1 fruit fly cellular context compared by ENCODE assay signal in genomic region chr3L:10837869-10838783, dm6.
A peak's percentile ranks its signal among the peaks of the same experiment; 100 is the strongest.
TF ChIP-seq lines count a peak whose summit lies in the region.

No protein-coding gene starts in this region.

TF ChIP-seq in whole organism, embryonic, 481 proteins besides CTCF, POLR2A, EP300 and RAD21 (continued from another document and continues in another):
- TF ChIP-seq trem (tag; optimal IDR thresholded peaks at IDR 0.05; lab: Kevin White, UChicago) = peak; percentile 3
- peak; percentile 20 for TF ChIP-seq CG17568 (GFP tag; optimal IDR thresholded peaks at IDR 0.05; lab: Kevin White, UChicago)
- no peak for TF ChIP-seq slou (GFP tag; optimal IDR thresholded peaks at IDR 0.05; lab: Kevin White, UChicago)
- TF ChIP-seq Fer3 (tag; optimal IDR thresholded peaks at IDR 0.05; lab: Kevin White, UChicago) = peak; percentile 47
- TF ChIP-seq CG10267 (tag; optimal IDR thresholded peaks at IDR 0.05; lab: Kevin White, UChicago) = peak; percentile 35
- TF ChIP-seq Taf1 (GFP tag; IDR thresholded peaks at IDR 0.05; lab: Robert Waterston, UW) = no peak
- TF ChIP-seq Awh (GFP tag; IDR thresholded peaks at IDR 0.05; lab: Robert Waterston, UW) = peak; percentile 82
- TF ChIP-seq CG16779 (GFP tag; IDR thresholded peaks at IDR 0.05; lab: Robert Waterston, UW) = peak; percentile 54; the same call in 1 of the 2 replicates
- TF ChIP-seq lola (GFP tag; optimal IDR thresholded peaks at IDR 0.05; lab: Kevin White, UChicago) = peak in 1 of 3 experiments; percentile 4
- peak; percentile 1 for TF ChIP-seq grn (GFP tag; optimal IDR thresholded peaks at IDR 0.05; lab: Kevin White, UChicago)
- no peak for TF ChIP-seq unc-4 (GFP tag; IDR thresholded peaks at IDR 0.05; lab: Robert Waterston, UW; ENCODE audit: partially characterized antibody)
- peak; percentile 45 for TF ChIP-seq CG18764 (GFP tag; optimal IDR thresholded peaks at IDR 0.05; lab: Kevin White, UChicago)
- peak; percentile 58 for TF ChIP-seq CG12659 (GFP tag; optimal IDR thresholded peaks at IDR 0.05; lab: Kevin White, UChicago)
- TF ChIP-seq nmo (GFP tag; optimal IDR thresholded peaks at IDR 0.05; lab: Kevin White, UChicago) = peak; percentile 63
- TF ChIP-seq CG9727 (GFP tag; optimal IDR thresholded peaks at IDR 0.05; lab: Kevin White, UChicago) = peak; percentile 37
- TF ChIP-seq CG13624 (GFP tag; optimal IDR thresholded peaks at IDR 0.05; lab: Kevin White, UChicago) = peak; percentile 67
- peak; percentile 56 for TF ChIP-seq lbe (GFP tag; optimal IDR thresholded peaks at IDR 0.05; lab: Kevin White, UChicago)
- TF ChIP-seq sens-2 (GFP tag; IDR thresholded peaks at IDR 0.05; lab: Robert Waterston, UW) = peak; percentile 37
- peak; percentile 66 for TF ChIP-seq CG3281 (GFP tag; optimal IDR thresholded peaks at IDR 0.05; lab: Kevin White, UChicago)
- 0 out of 2 replicates have a peak, but pooled peaks have one; percentile 54 for TF ChIP-seq CG5953 (GFP tag; IDR thresholded peaks at IDR 0.05; lab: Robert Waterston, UW)
- peak; percentile 1 for TF ChIP-seq CG15601 (tag; optimal IDR thresholded peaks at IDR 0.05; lab: Kevin White, UChicago)
- TF ChIP-seq CG9876 (GFP tag; optimal IDR thresholded peaks at IDR 0.05; lab: Kevin White, UChicago) = no peak
- TF ChIP-seq sd (tag; optimal IDR thresholded peaks at IDR 0.05; lab: Kevin White, UChicago) = peak; percentile 9
- peak; percentile 63 for TF ChIP-seq CG17385 (GFP tag; optimal IDR thresholded peaks at IDR 0.05; lab: Kevin White, UChicago)
- no peak for TF ChIP-seq Scr (GFP tag; IDR thresholded peaks at IDR 0.05; lab: Robert Waterston, UW; ENCODE audit: partially characterized antibody)
- no peak for TF ChIP-seq CG7745 (tag; optimal IDR thresholded peaks at IDR 0.05; lab: Kevin White, UChicago)
- no peak for TF ChIP-seq CG32767 (GFP tag; IDR thresholded peaks at IDR 0.05; lab: Robert Waterston, UW)
- peak in 1 of 2 experiments; percentile 18 for TF ChIP-seq Eip74EF (GFP tag; optimal IDR thresholded peaks at IDR 0.05; lab: Kevin White, UChicago)
- peak; percentile 65 for TF ChIP-seq NfI (GFP tag; optimal IDR thresholded peaks at IDR 0.05; lab: Kevin White, UChicago)
- peak; percentile 91 for TF ChIP-seq sens (GFP tag; lab: Kevin White, UChicago)
- TF ChIP-seq H2.0 (GFP tag; IDR thresholded peaks at IDR 0.05; lab: Robert Waterston, UW) = peak; percentile 76
- TF ChIP-seq unpg (GFP tag; optimal IDR thresholded peaks at IDR 0.05; lab: Kevin White, UChicago) = peak; percentile 70
- TF ChIP-seq sr (GFP tag; IDR thresholded peaks at IDR 0.05; lab: Robert Waterston, UW) = peak; percentile 53; the same call in 1 of the 3 replicates
- TF ChIP-seq CG12942 (GFP tag; optimal IDR thresholded peaks at IDR 0.05; lab: Kevin White, UChicago) = peak; percentile 46
- TF ChIP-seq Ets65A (GFP tag; lab: Kevin White, UChicago) = peak; percentile 64
- TF ChIP-seq trh (GFP tag; optimal IDR thresholded peaks at IDR 0.05; lab: Kevin White, UChicago) = peak; percentile 26
- TF ChIP-seq cwo (GFP tag; optimal IDR thresholded peaks at IDR 0.05; lab: Kevin White, UChicago) = peak; percentile 58
- TF ChIP-seq CG4424 (GFP tag; optimal IDR thresholded peaks at IDR 0.05; lab: Kevin White, UChicago) = peak; percentile 67
- TF ChIP-seq fd102C (GFP tag; optimal IDR thresholded peaks at IDR 0.05; lab: Kevin White, UChicago) = no peak
- TF ChIP-seq tna (GFP tag; IDR thresholded peaks at IDR 0.05; lab: Robert Waterston, UW; ENCODE audit: partially characterized antibody) = no peak
- no peak for TF ChIP-seq CG4404 (GFP tag; IDR thresholded peaks at IDR 0.05; lab: Robert Waterston, UW)
- TF ChIP-seq Med (GFP tag; lab: Kevin White, UChicago) = peak; percentile 93
- TF ChIP-seq ssp (GFP tag; IDR thresholded peaks at IDR 0.05; lab: Robert Waterston, UW) = peak; percentile 49; the same call in 1 of the 2 replicates
- TF ChIP-seq CG13894 (tag; optimal IDR thresholded peaks at IDR 0.05; lab: Kevin White, UChicago) = peak; percentile 26
- TF ChIP-seq CG13296 (GFP tag; optimal IDR thresholded peaks at IDR 0.05; lab: Kevin White, UChicago) = peak; percentile 59
- peak; percentile 72 for TF ChIP-seq CG2678 (tag; optimal IDR thresholded peaks at IDR 0.05; lab: Kevin White, UChicago)
- peak; percentile 37; the same call in 1 of the 2 replicates for TF ChIP-seq stc (GFP tag; IDR thresholded peaks at IDR 0.05; lab: Robert Waterston, UW)
- no peak for TF ChIP-seq Tbp (GFP tag; optimal IDR thresholded peaks at IDR 0.05; lab: Kevin White, UChicago)
- TF ChIP-seq CG11085 (GFP tag; IDR thresholded peaks at IDR 0.05; lab: Robert Waterston, UW) = 0 out of 2 replicates have a peak, but pooled peaks have one; percentile 21
- peak; percentile 62 for TF ChIP-seq Fer1 (GFP tag; optimal IDR thresholded peaks at IDR 0.05; lab: Kevin White, UChicago)
- TF ChIP-seq CG9215 (GFP tag; IDR thresholded peaks at IDR 0.05; lab: Robert Waterston, UW) = no peak
- TF ChIP-seq CG4707 (GFP tag; optimal IDR thresholded peaks at IDR 0.05; lab: Kevin White, UChicago) = no peak
- no peak for TF ChIP-seq sc (optimal IDR thresholded peaks at IDR 0.05; lab: Kevin White, UChicago)
- peak; percentile 23 for TF ChIP-seq sc (GFP tag; optimal IDR thresholded peaks at IDR 0.05; lab: Kevin White, UChicago)
- peak; percentile 53 for TF ChIP-seq caup (GFP tag; optimal IDR thresholded peaks at IDR 0.05; lab: Kevin White, UChicago; ENCODE audit: severe bottlenecking)
- peak; percentile 55 for TF ChIP-seq CG9932 (GFP tag; IDR thresholded peaks at IDR 0.05; lab: Robert Waterston, UW)
- TF ChIP-seq CG17612 (GFP tag; IDR thresholded peaks at IDR 0.05; lab: Robert Waterston, UW) = peak; percentile 29; the same call in 1 of the 2 replicates
- peak; percentile 37 for TF ChIP-seq CG1603 (tag; optimal IDR thresholded peaks at IDR 0.05; lab: Kevin White, UChicago)
- TF ChIP-seq Dbx (GFP tag; IDR thresholded peaks at IDR 0.05; lab: Robert Waterston, UW) = peak; percentile 65
- no peak for TF ChIP-seq D (optimal IDR thresholded peaks at IDR 0.05; lab: Kevin White, UChicago)
- peak; percentile 30 for TF ChIP-seq D (GFP tag; optimal IDR thresholded peaks at IDR 0.05; lab: Kevin White, UChicago)
- peak; percentile 30 for TF ChIP-seq fu2 (GFP tag; optimal IDR thresholded peaks at IDR 0.05; lab: Kevin White, UChicago)
- TF ChIP-seq CG4820 (GFP tag; optimal IDR thresholded peaks at IDR 0.05; lab: Kevin White, UChicago) = peak; percentile 67
- peak; percentile 82 for TF ChIP-seq dysf (GFP tag; IDR thresholded peaks at IDR 0.05; lab: Robert Waterston, UW)
- TF ChIP-seq Jarid2 (GFP tag; optimal IDR thresholded peaks at IDR 0.05; lab: Kevin White, UChicago) = peak; percentile 21
- peak; percentile 30 for TF ChIP-seq Sry-δ (GFP tag; optimal IDR thresholded peaks at IDR 0.05; lab: Kevin White, UChicago)
- no peak for TF ChIP-seq CG17186 (GFP tag; optimal IDR thresholded peaks at IDR 0.05; lab: Kevin White, UChicago)
- TF ChIP-seq CG10654 (GFP tag; optimal IDR thresholded peaks at IDR 0.05; lab: Kevin White, UChicago) = peak; percentile 51
- TF ChIP-seq Pdp1 (GFP tag; optimal IDR thresholded peaks at IDR 0.05; lab: Kevin White, UChicago) = peak; percentile 51 to 57
- no peak for TF ChIP-seq CG42726 (GFP tag; IDR thresholded peaks at IDR 0.05; lab: Robert Waterston, UW; ENCODE audit: partially characterized antibody)
- TF ChIP-seq pho (GFP tag; optimal IDR thresholded peaks at IDR 0.05; lab: Kevin White, UChicago) = no peak
- TF ChIP-seq Vsx1 (GFP tag; optimal IDR thresholded peaks at IDR 0.05; lab: Kevin White, UChicago) = no peak
- peak; percentile 38; the same call in 1 of the 2 replicates for TF ChIP-seq Oaz (GFP tag; IDR thresholded peaks at IDR 0.05; lab: Robert Waterston, UW)
- TF ChIP-seq Mad (GFP tag; optimal IDR thresholded peaks at IDR 0.05; lab: Kevin White, UChicago) = peak; percentile 56
- no peak for TF ChIP-seq CG9797 (GFP tag; optimal IDR thresholded peaks at IDR 0.05; lab: Kevin White, UChicago)
- TF ChIP-seq tgo (GFP tag; IDR thresholded peaks at IDR 0.05; lab: Robert Waterston, UW) = peak; percentile 77
- TF ChIP-seq Opbp (GFP tag; IDR thresholded peaks at IDR 0.05; lab: Robert Waterston, UW; ENCODE audit: partially characterized antibody) = no peak
- TF ChIP-seq CrebB (tag; optimal IDR thresholded peaks at IDR 0.05; lab: Kevin White, UChicago) = no peak
- TF ChIP-seq Gsc (GFP tag; IDR thresholded peaks at IDR 0.05; lab: Robert Waterston, UW) = no peak
- peak; percentile 56 for TF ChIP-seq CG16863 (GFP tag; optimal IDR thresholded peaks at IDR 0.05; lab: Kevin White, UChicago)
- peak; percentile 81 for TF ChIP-seq Drgx (GFP tag; IDR thresholded peaks at IDR 0.05; lab: Robert Waterston, UW)
- TF ChIP-seq Dad (GFP tag; optimal IDR thresholded peaks at IDR 0.05; lab: Kevin White, UChicago) = peak; percentile 25
- TF ChIP-seq PHDP (tag; optimal IDR thresholded peaks at IDR 0.05; lab: Kevin White, UChicago) = peak; percentile 68
- TF ChIP-seq z (GFP tag; IDR thresholded peaks at IDR 0.05; lab: Robert Waterston, UW) = no peak
- TF ChIP-seq Adf1 (GFP tag; IDR thresholded peaks at IDR 0.05; lab: Robert Waterston, UW) = no peak; the same call in 1 of the 2 replicates
- TF ChIP-seq toy (GFP tag; IDR thresholded peaks at IDR 0.05; lab: Robert Waterston, UW) = no peak
- TF ChIP-seq repo (GFP tag; optimal IDR thresholded peaks at IDR 0.05; lab: Kevin White, UChicago) = peak; percentile 37
- no peak for TF ChIP-seq cas (GFP tag; IDR thresholded peaks at IDR 0.05; lab: Robert Waterston, UW)
- TF ChIP-seq danr (GFP tag; IDR thresholded peaks at IDR 0.05; lab: Robert Waterston, UW) = peak; percentile 53; the same call in 1 of the 2 replicates
- TF ChIP-seq zf30C (GFP tag; optimal IDR thresholded peaks at IDR 0.05; lab: Kevin White, UChicago) = no peak
- TF ChIP-seq CG1647 (GFP tag; optimal IDR thresholded peaks at IDR 0.05; lab: Kevin White, UChicago) = peak; percentile 60
- 0 out of 2 replicates have a peak, but pooled peaks have one; percentile 37 for TF ChIP-seq Nf-YA (GFP tag; IDR thresholded peaks at IDR 0.05; lab: Robert Waterston, UW)
- TF ChIP-seq Sox100B (GFP tag; optimal IDR thresholded peaks at IDR 0.05; lab: Kevin White, UChicago) = peak; percentile 23
- TF ChIP-seq chm (GFP tag; IDR thresholded peaks at IDR 0.05; lab: Robert Waterston, UW) = peak; percentile 66; the same call in 1 of the 2 replicates
- TF ChIP-seq CG8478 (optimal IDR thresholded peaks at IDR 0.05; lab: Kevin White, UChicago) = no peak
- no peak for TF ChIP-seq CG3065 (GFP tag; optimal IDR thresholded peaks at IDR 0.05; lab: Kevin White, UChicago)
- peak; percentile 51; the same call in 2 of the 3 replicates for TF ChIP-seq CG34422 (GFP tag; IDR thresholded peaks at IDR 0.05; lab: Robert Waterston, UW)
- TF ChIP-seq gt (GFP tag; IDR thresholded peaks at IDR 0.05; lab: Robert Waterston, UW) = no peak
- no peak for TF ChIP-seq Mes4 (GFP tag; optimal IDR thresholded peaks at IDR 0.05; lab: Kevin White, UChicago)
- peak; percentile 14 for TF ChIP-seq CG13123 (GFP tag; optimal IDR thresholded peaks at IDR 0.05; lab: Kevin White, UChicago)
- TF ChIP-seq ab (GFP tag; optimal IDR thresholded peaks at IDR 0.05; lab: Kevin White, UChicago) = no peak
- TF ChIP-seq B-H2 (GFP tag; optimal IDR thresholded peaks at IDR 0.05; lab: Kevin White, UChicago) = no peak
- peak; percentile 37 for TF ChIP-seq Chrac-16 (GFP tag; optimal IDR thresholded peaks at IDR 0.05; lab: Kevin White, UChicago)
- no peak for TF ChIP-seq Doc3 (GFP tag; IDR thresholded peaks at IDR 0.05; lab: Robert Waterston, UW; ENCODE audit: partially characterized antibody)
- TF ChIP-seq Lim3 (GFP tag; IDR thresholded peaks at IDR 0.05; lab: Robert Waterston, UW) = no peak; the same call in 1 of the 2 replicates
- peak; percentile 49 for TF ChIP-seq Asciz (GFP tag; optimal IDR thresholded peaks at IDR 0.05; lab: Kevin White, UChicago)
- TF ChIP-seq emc (GFP tag; optimal IDR thresholded peaks at IDR 0.05; lab: Kevin White, UChicago) = peak; percentile 19
- TF ChIP-seq vnd (GFP tag; IDR thresholded peaks at IDR 0.05; lab: Robert Waterston, UW; ENCODE audit: partially characterized antibody) = no peak
- TF ChIP-seq CG7786 (GFP tag; optimal IDR thresholded peaks at IDR 0.05; lab: Kevin White, UChicago) = peak; percentile 33
- TF ChIP-seq CG11695 (GFP tag; IDR thresholded peaks at IDR 0.05; lab: Robert Waterston, UW) = peak; percentile 75; the same call in 2 of the 3 replicates
- no peak for TF ChIP-seq Neu2 (GFP tag; optimal IDR thresholded peaks at IDR 0.05; lab: Kevin White, UChicago; ENCODE audit: borderline replicate concordance)
- peak; percentile 81 for TF ChIP-seq E2f1 (GFP tag; IDR thresholded peaks at IDR 0.05; lab: Robert Waterston, UW)
- no peak for TF ChIP-seq CG30431 (GFP tag; optimal IDR thresholded peaks at IDR 0.05; lab: Kevin White, UChicago)
- peak; percentile 5 for TF ChIP-seq CG16815 (GFP tag; optimal IDR thresholded peaks at IDR 0.05; lab: Kevin White, UChicago)
- TF ChIP-seq sima (GFP tag; optimal IDR thresholded peaks at IDR 0.05; lab: Kevin White, UChicago) = no peak
- no peak for TF ChIP-seq Trl (optimal IDR thresholded peaks at IDR 0.05; lab: Kevin White, UChicago)
- peak; percentile 31 for TF ChIP-seq Trl (GFP tag; optimal IDR thresholded peaks at IDR 0.05; lab: Kevin White, UChicago)
- TF ChIP-seq CG12219 (GFP tag; optimal IDR thresholded peaks at IDR 0.05; lab: Kevin White, UChicago) = peak; percentile 42
- TF ChIP-seq her (GFP tag; optimal IDR thresholded peaks at IDR 0.05; lab: Kevin White, UChicago) = peak; percentile 24
- TF ChIP-seq CG15269 (tag; optimal IDR thresholded peaks at IDR 0.05; lab: Kevin White, UChicago) = peak; percentile 78
- TF ChIP-seq MBD-R2 (GFP tag; IDR thresholded peaks at IDR 0.05; lab: Robert Waterston, UW) = peak; percentile 29; the same call in 1 of the 2 replicates
- TF ChIP-seq lov (optimal IDR thresholded peaks at IDR 0.05; lab: Kevin White, UChicago) = no peak
- peak; percentile 59; the same call in 1 of the 3 replicates for TF ChIP-seq lov (GFP tag; IDR thresholded peaks at IDR 0.05; lab: Robert Waterston, UW)
- no peak for TF ChIP-seq CG14965 (GFP tag; optimal IDR thresholded peaks at IDR 0.05; lab: Kevin White, UChicago; ENCODE audit: borderline replicate concordance)
- TF ChIP-seq CG11723 (GFP tag; optimal IDR thresholded peaks at IDR 0.05; lab: Kevin White, UChicago) = peak; percentile 8
- no peak for TF ChIP-seq crp (GFP tag; optimal IDR thresholded peaks at IDR 0.05; lab: Kevin White, UChicago)
- no peak for TF ChIP-seq CG3163 (GFP tag; optimal IDR thresholded peaks at IDR 0.05; lab: Kevin White, UChicago)
- TF ChIP-seq HmgZ (tag; optimal IDR thresholded peaks at IDR 0.05; lab: Kevin White, UChicago) = no peak
- TF ChIP-seq gsb (GFP tag; IDR thresholded peaks at IDR 0.05; lab: Robert Waterston, UW) = no peak
- TF ChIP-seq CG30403 (GFP tag; optimal IDR thresholded peaks at IDR 0.05; lab: Kevin White, UChicago) = peak; percentile 73
- peak; percentile 78 for TF ChIP-seq row (GFP tag; IDR thresholded peaks at IDR 0.05; lab: Robert Waterston, UW)
